Worm (Caenorhabditis elegans) whole organism, L4 larva: ENCODE measurements around the gene lsm-4.

Source experiments
- F10B5.3 ChIP-seq: sonication (generic microtip); optimal IDR thresholded peaks from 2 replicates; lab custom pipeline; 2016; ENCODE audit warnings: mild to moderate bottlenecking, missing genetic modification characterization, missing compliant biosample characterization
- R02D3.7 ChIP-seq: fragments of 150-350 bp; sonication (generic microtip); optimal IDR thresholded peaks from 3 replicates; lab custom pipeline; 2014; ENCODE audit warnings: missing biosample characterization, missing genetic modification characterization
- T20F7.1 ChIP-seq: fragments of 200-800 bp; sonication (Bioruptor generic); optimal IDR thresholded peaks from 2 replicates; lab custom pipeline; 2018; ENCODE audit warnings: mild to moderate bottlenecking, missing genetic modification characterization, missing compliant biosample characterization
- Y48G9A.11 ChIP-seq: fragments of 200-800 bp; sonication (Bioruptor generic); IDR thresholded peaks from 2 replicates; pipeline ENCODE4 v1.3.6; 2022; ENCODE audit warnings: missing genetic modification reagents, missing genetic modification characterization, missing compliant biosample characterization
- Y5F2A.4 ChIP-seq: fragments of 200-800 bp; sonication (Bioruptor generic); optimal IDR thresholded peaks from 2 replicates; lab custom pipeline; 2018; ENCODE audit warnings: mild to moderate bottlenecking, missing genetic modification characterization, missing compliant biosample characterization
- ZK546.5 ChIP-seq, 2 experiments: sonication (generic microtip); optimal IDR thresholded peaks; 2 replicates each; lab custom pipeline; 2017; ENCODE audit warnings: missing biosample characterization in 2 of 2, missing genetic modification characterization in 2 of 2
- aha-1 ChIP-seq: fragments of 150-350 bp; peaks from one replicate; lab custom pipeline; 2014; ENCODE audit warnings: missing biosample characterization, missing genetic modification characterization
- ceh-20 ChIP-seq: fragments of 200-800 bp; sonication (Bioruptor generic); IDR thresholded peaks from 2 replicates; pipeline ENCODE4 v1.3.6; 2022; ENCODE audit warnings: missing genetic modification reagents, missing genetic modification characterization, missing compliant biosample characterization
- ces-1 ChIP-seq: fragments of 150-350 bp; sonication (generic microtip); optimal IDR thresholded peaks from 4 replicates; lab custom pipeline; 2014; ENCODE audit warnings: missing biosample characterization, missing genetic modification reagents, missing genetic modification characterization
- cey-2 ChIP-seq: sonication (generic microtip); optimal IDR thresholded peaks from 3 replicates; lab custom pipeline; 2017; ENCODE audit warnings: missing genetic modification characterization, mild to moderate bottlenecking, missing compliant biosample characterization, antibody characterized with exemption, borderline replicate concordance; ENCODE audit not compliant: insufficient read depth
- daf-16 ChIP-seq, 3 experiments: sonication (generic microtip); optimal IDR thresholded peaks; 2 replicates each; lab custom pipeline; 2016 to 2017; ENCODE audit warnings: missing genetic modification characterization in 3 of 3, missing genetic modification reagents in 3 of 3, mild to moderate bottlenecking in 2 of 3, missing compliant biosample characterization in 2 of 3, missing biosample characterization in 1 of 3, moderate library complexity in 1 of 3
- dmd-6 ChIP-seq: fragments of 200-800 bp; sonication (Bioruptor generic); IDR thresholded peaks from 2 replicates; pipeline ENCODE4 v1.3.6; 2022; ENCODE audit warnings: missing genetic modification reagents, missing genetic modification characterization, missing compliant biosample characterization
- dmd-9 ChIP-seq: fragments of 200-800 bp; sonication (Bioruptor generic); IDR thresholded peaks from 2 replicates; pipeline ENCODE4 v1.3.6; 2022; ENCODE audit warnings: missing genetic modification reagents, missing genetic modification characterization, missing compliant biosample characterization
- dve-1 ChIP-seq: sonication (generic microtip); optimal IDR thresholded peaks from 2 replicates; lab custom pipeline; 2017; ENCODE audit warnings: antibody characterized with exemption, mild to moderate bottlenecking, missing genetic modification characterization, missing compliant biosample characterization; ENCODE audit not compliant: insufficient read depth
- egl-27 ChIP-seq: sonication (generic microtip); optimal IDR thresholded peaks from 3 replicates; lab custom pipeline; 2017; ENCODE audit warnings: missing biosample characterization, missing genetic modification reagents, missing genetic modification characterization
- gei-8 ChIP-seq: fragments of 200-800 bp; sonication (Bioruptor generic); optimal IDR thresholded peaks from 2 replicates; lab custom pipeline; 2018; ENCODE audit warnings: mild to moderate bottlenecking, missing genetic modification characterization, missing compliant biosample characterization
- hif-1 ChIP-seq, 2 experiments: sonication (generic microtip); optimal IDR thresholded peaks; 2 replicates each; lab custom pipeline; 2016 to 2017; ENCODE audit warnings: missing compliant biosample characterization in 2 of 2, missing genetic modification characterization in 2 of 2, missing genetic modification reagents in 2 of 2, missing genotype in 2 of 2, mild to moderate bottlenecking in 1 of 2
- hlh-11 ChIP-seq: fragments of 200-800 bp; sonication (Bioruptor generic); optimal IDR thresholded peaks from 2 replicates; lab custom pipeline; 2018; ENCODE audit warnings: mild to moderate bottlenecking, missing genetic modification characterization, missing compliant biosample characterization
- hlh-30 ChIP-seq: sonication (generic microtip); optimal IDR thresholded peaks from 2 replicates; lab custom pipeline; 2017; ENCODE audit warnings: antibody characterized with exemption, mild to moderate bottlenecking, missing genetic modification characterization, missing compliant biosample characterization; ENCODE audit not compliant: insufficient read depth
- lsy-2 ChIP-seq, 2 experiments: fragments of 150-350 bp in 1 of 2; sonication (generic microtip) in 1 of 2; optimal IDR thresholded peaks; 2 replicates each; lab custom pipeline; 2014 to 2017; ENCODE audit warnings: missing biosample characterization in 2 of 2, missing genetic modification characterization in 2 of 2
- mdl-1 ChIP-seq, 2 experiments: fragments of 150-350 bp in 1 of 2; sonication (generic microtip) in 1 of 2; optimal IDR thresholded peaks; 2 replicates each; lab custom pipeline; 2014 to 2017; ENCODE audit warnings: missing biosample characterization in 2 of 2, missing genetic modification characterization in 2 of 2
- mes-2 ChIP-seq: sonication (generic microtip); optimal IDR thresholded peaks from 2 replicates; lab custom pipeline; 2016; ENCODE audit warnings: missing genotype, mild to moderate bottlenecking, missing genetic modification characterization, missing compliant biosample characterization; ENCODE audit not compliant: poor library complexity, severe bottlenecking
- mxl-2 ChIP-seq: fragments of 200-800 bp; sonication (Bioruptor generic); conservative IDR thresholded peaks from 2 replicates; pipeline ENCODE4 v1.3.6; 2022; ENCODE audit warnings: missing genetic modification reagents, missing genetic modification characterization, missing compliant biosample characterization
- mxl-3 ChIP-seq: fragments of 200-800 bp; sonication (Bioruptor generic); optimal IDR thresholded peaks from 2 replicates; lab custom pipeline; 2018; ENCODE audit warnings: mild to moderate bottlenecking, missing genetic modification characterization, missing compliant biosample characterization
- nhr-28 ChIP-seq: fragments of 150-350 bp; optimal IDR thresholded peaks from 2 replicates; lab custom pipeline; 2014; ENCODE audit warnings: missing biosample characterization, missing genetic modification characterization
- nhr-41 ChIP-seq: fragments of 200-800 bp; sonication (Bioruptor generic); IDR thresholded peaks from 2 replicates; pipeline ENCODE4 v1.3.6; 2022; ENCODE audit warnings: missing genetic modification reagents, missing genetic modification characterization, missing compliant biosample characterization
- nhr-42 ChIP-seq: fragments of 200-800 bp; sonication (Bioruptor generic); IDR thresholded peaks from 2 replicates; pipeline ENCODE4 v1.3.6; 2022; ENCODE audit warnings: missing genetic modification characterization, missing compliant biosample characterization
- nhr-77 ChIP-seq: fragments of 150-350 bp; optimal IDR thresholded peaks from 2 replicates; lab custom pipeline; 2014; ENCODE audit warnings: missing biosample characterization, missing genetic modification characterization
- php-3 ChIP-seq: fragments of 200-800 bp; sonication (Bioruptor generic); IDR thresholded peaks from 2 replicates; pipeline ENCODE4 v1.3.6; 2022; ENCODE audit warnings: missing genetic modification reagents, missing genetic modification characterization, missing compliant biosample characterization
- pqm-1 ChIP-seq: sonication (generic microtip); optimal IDR thresholded peaks from 2 replicates; lab custom pipeline; 2017; ENCODE audit warnings: missing biosample characterization, missing genetic modification characterization
- rbr-2 ChIP-seq: sonication (generic microtip); optimal IDR thresholded peaks from 2 replicates; lab custom pipeline; 2016; ENCODE audit warnings: missing genotype, missing genetic modification characterization, missing compliant biosample characterization
- snpc-1.2 ChIP-seq: fragments of 200-800 bp; sonication (Bioruptor generic); IDR thresholded peaks from 2 replicates; pipeline ENCODE4 v1.3.6; 2022; ENCODE audit warnings: missing genetic modification reagents, missing genetic modification characterization, missing compliant biosample characterization
- tra-1 ChIP-seq: fragments of 200-800 bp; sonication (Bioruptor generic); IDR thresholded peaks from 2 replicates; pipeline ENCODE4 v1.3.6; 2022; ENCODE audit warnings: missing genetic modification reagents, missing genetic modification characterization, missing compliant biosample characterization
- unc-130 ChIP-seq: sonication (generic microtip); optimal IDR thresholded peaks from 2 replicates; lab custom pipeline; 2016; ENCODE audit warnings: missing genetic modification reagents, missing genetic modification characterization, missing compliant biosample characterization
- unc-62 ChIP-seq, 3 experiments: fragments of 150-350 bp in 1 of 3; sonication (generic microtip); optimal IDR thresholded peaks in 2 of 3; peaks in 1 of 3; 1 replicate in 1 of 3; 2 replicates in 2 of 3; lab custom pipeline; 2014 to 2017; ENCODE audit warnings: missing biosample characterization in 3 of 3, missing genetic modification characterization in 3 of 3, missing genetic modification reagents in 3 of 3, missing genotype in 1 of 3

Gene lsm-4

DNA sequence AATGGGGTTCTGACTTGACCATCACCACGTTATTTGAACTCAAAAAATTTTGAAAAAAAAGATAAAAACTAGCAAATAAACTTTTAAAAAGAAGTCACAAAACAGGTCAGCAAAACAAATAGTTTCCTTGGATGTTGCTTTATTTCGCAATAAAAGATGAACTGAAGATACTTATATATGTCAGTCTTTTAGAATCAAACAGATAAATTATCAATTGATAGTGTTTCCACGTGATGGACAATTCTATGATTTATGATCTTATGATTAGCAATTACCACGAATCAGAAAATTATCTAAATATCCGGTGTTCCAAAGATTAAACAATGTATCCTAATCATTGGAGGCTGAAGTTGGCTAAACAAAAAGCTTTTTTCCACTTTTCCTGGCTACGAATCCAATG lies 34.7 kb upstream of the lsm-4 start (continued):
- TF ChIP-seq F10B5.3 (tag; lab: Kevin White, UChicago): no peak
- TF ChIP-seq rbr-2 (tag; lab: Kevin White, UChicago): no peak
- no peak for TF ChIP-seq ZK546.5 (tag; optimal IDR thresholded peaks at IDR 0.05; lab: Kevin White, UChicago)
- no peak for TF ChIP-seq ces-1
- no peak for TF ChIP-seq mxl-2 (GFP tag; lab: Robert Waterston, UW)
- TF ChIP-seq Y5F2A.4 (GFP tag; lab: Kevin White, UChicago): no peak
- no peak for TF ChIP-seq nhr-42 (GFP tag; lab: Robert Waterston, UW)
- peak in 1 of 2 experiments; percentile 98 for TF ChIP-seq unc-62 (GFP tag; optimal IDR thresholded peaks at IDR 0.05 in 1 of 2; lab: Kevin White, UChicago)
- TF ChIP-seq unc-62 (tag; optimal IDR thresholded peaks at IDR 0.05; lab: Kevin White, UChicago): no peak
- TF ChIP-seq Y48G9A.11 (GFP tag; lab: Robert Waterston, UW): no peak
- peak; percentile 42 for TF ChIP-seq mxl-3 (GFP tag; lab: Kevin White, UChicago)
- no peak for TF ChIP-seq mes-2 (tag; lab: Kevin White, UChicago)
- TF ChIP-seq egl-27 (tag; lab: Kevin White, UChicago): no peak
- no peak for TF ChIP-seq pqm-1 (tag; lab: Kevin White, UChicago)
- TF ChIP-seq hlh-30: peak; percentile 83
- TF ChIP-seq nhr-28 (tag; lab: Kevin White, UChicago): peak; percentile 78
- TF ChIP-seq T20F7.1 (GFP tag; lab: Kevin White, UChicago): no peak
- TF ChIP-seq, all 104 proteins: peak for 16

DNA sequence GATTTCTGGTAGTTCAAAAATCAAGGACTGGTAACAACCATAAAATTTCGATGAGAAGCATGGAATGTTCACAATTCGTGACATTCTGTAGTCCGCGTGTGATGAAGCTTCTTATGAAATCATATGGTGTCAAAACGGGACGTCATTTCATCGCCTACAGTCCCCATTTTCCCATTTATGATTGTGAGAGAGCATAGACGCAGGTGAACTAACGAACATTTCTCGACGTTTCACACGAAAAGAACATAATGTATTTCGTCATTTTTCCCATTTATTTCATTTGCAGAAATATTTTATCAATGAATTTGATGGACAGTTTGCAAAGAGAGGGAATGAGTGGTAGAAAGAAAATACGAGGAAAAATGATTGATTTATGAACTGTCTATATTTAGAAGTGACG lies 34.2 kb upstream of the lsm-4 start:
- TF ChIP-seq dmd-6 (peak; percentile 90), nhr-77 (tag; lab: Kevin White, UChicago) (peak; percentile 51), lsy-2 (tag; optimal IDR thresholded peaks at IDR 0.05; lab: Kevin White, UChicago) (peak in 1 of 2 experiments; percentile 1), mdl-1 (tag; optimal IDR thresholded peaks at IDR 0.05; lab: Kevin White, UChicago) (peak in 1 of 2 experiments; percentile 68), php-3 (GFP tag; lab: Robert Waterston, UW) (peak; percentile 63; the same call in 1 of the 2 replicates), unc-130 (no peak), snpc-1.2 (GFP tag; lab: Robert Waterston, UW) (no peak), daf-16 (GFP tag; optimal IDR thresholded peaks at IDR 0.05; lab: Kevin White, UChicago) (no peak), daf-16 (tag; optimal IDR thresholded peaks at IDR 0.05; lab: Kevin White, UChicago) (no peak), cey-2 (tag; lab: Kevin White, UChicago) (peak; percentile 10), R02D3.7 (tag; lab: Kevin White, UChicago) (no peak), mxl-3 (GFP tag; lab: Kevin White, UChicago) (peak; percentile 38), gei-8 (GFP tag; lab: Kevin White, UChicago) (peak; percentile 9), tra-1 (GFP tag; lab: Robert Waterston, UW) (peak; percentile 71; the same call in 1 of the 2 replicates), dmd-9 (GFP tag; lab: Robert Waterston, UW) (no peak), hlh-30 (peak; percentile 53), hif-1 (tag; optimal IDR thresholded peaks at IDR 0.05; lab: Kevin White, UChicago) (peak in 1 of 2 experiments; percentile 40), rbr-2 (tag; lab: Kevin White, UChicago) (no peak), aha-1 (tag; lab: Kevin White, UChicago) (no peak), dve-1 (no peak), nhr-41 (GFP tag; lab: Robert Waterston, UW) (no peak), ceh-20 (GFP tag; lab: Robert Waterston, UW) (peak; percentile 70), pqm-1 (tag; lab: Kevin White, UChicago) (peak; percentile 20), hlh-11 (tag; lab: Kevin White, UChicago) (peak; percentile 37), nhr-28 (tag; lab: Kevin White, UChicago) (peak; percentile 78)

DNA sequence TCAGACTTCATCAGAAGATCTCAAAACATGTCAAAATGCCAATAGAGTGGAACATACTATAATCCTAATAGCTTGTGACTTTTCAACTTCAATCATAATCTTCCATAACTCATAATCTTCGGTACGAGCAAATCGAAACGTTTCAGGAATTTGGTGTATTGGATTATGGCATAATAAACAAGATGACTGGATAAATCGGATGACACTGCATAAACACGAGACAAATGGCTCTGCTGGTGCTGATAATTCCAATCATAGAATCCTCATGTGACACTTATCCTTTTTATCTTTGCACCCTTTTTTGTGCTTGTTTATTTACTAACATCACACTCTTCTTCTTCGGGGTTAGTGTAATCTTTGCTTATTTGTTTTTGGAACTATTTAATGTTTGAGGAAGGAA lies 30.1 kb upstream of the lsm-4 start:
- TF ChIP-seq tra-1 (GFP tag; lab: Robert Waterston, UW) (no peak), aha-1 (tag; lab: Kevin White, UChicago) (peak; percentile 84)
